Worm (Caenorhabditis elegans) whole organism, young adult: Measurements from ENCODE around the gene M03B6.3.

ENCODE experiments used
- B0336.3 ChIP-seq: fragments of 200-800 bp; sonication (Bioruptor generic); IDR thresholded peaks from 2 replicates; pipeline ENCODE4 v1.3.6; 2022; ENCODE audit warnings: missing genetic modification characterization, missing compliant biosample characterization
- F10E7.11 ChIP-seq: sonication (generic microtip); optimal IDR thresholded peaks from 2 replicates; lab custom pipeline; 2017; ENCODE audit warnings: mild to moderate bottlenecking, missing genetic modification characterization, moderate library complexity, missing compliant biosample characterization
- K12H6.12 ChIP-seq: fragments of 200-800 bp; sonication (Bioruptor generic); optimal IDR thresholded peaks from 2 replicates; lab custom pipeline; 2018; ENCODE audit warnings: mild to moderate bottlenecking, missing genetic modification characterization, missing compliant biosample characterization
- attf-5 ChIP-seq: fragments of 200-800 bp; sonication (Bioruptor generic); optimal IDR thresholded peaks from 2 replicates; lab custom pipeline; 2018; ENCODE audit warnings: mild to moderate bottlenecking, missing genetic modification characterization, missing compliant biosample characterization
- dox-1 ChIP-seq: fragments of 200-800 bp; sonication (Bioruptor generic); IDR thresholded peaks from 2 replicates; pipeline ENCODE4 v1.3.6; 2022; ENCODE audit warnings: missing genetic modification reagents, missing genetic modification characterization, missing compliant biosample characterization
- ets-4 ChIP-seq: fragments of 200-800 bp; sonication (Bioruptor generic); optimal IDR thresholded peaks from 2 replicates; lab custom pipeline; 2018; ENCODE audit warnings: mild to moderate bottlenecking, missing genetic modification characterization, missing compliant biosample characterization
- hmg-1.2 ChIP-seq: fragments of 200-800 bp; sonication (Bioruptor generic); IDR thresholded peaks from 2 replicates; pipeline ENCODE4 v1.3.6; 2022; ENCODE audit warnings: missing genetic modification reagents, missing genetic modification characterization, missing compliant biosample characterization
- lin-54 ChIP-seq: fragments of 200-800 bp; sonication (Bioruptor generic); optimal IDR thresholded peaks from 2 replicates; lab custom pipeline; 2018; ENCODE audit warnings: mild to moderate bottlenecking, missing genetic modification characterization, missing compliant biosample characterization
- madf-8 ChIP-seq: fragments of 200-800 bp; sonication (Bioruptor generic); conservative IDR thresholded peaks from 2 replicates; pipeline ENCODE4 v1.3.6; 2022; ENCODE audit warnings: missing genetic modification reagents, missing genetic modification characterization, missing compliant biosample characterization
- mel-28 ChIP-seq: sonication (generic microtip); optimal IDR thresholded peaks from 2 replicates; lab custom pipeline; 2016; ENCODE audit warnings: borderline replicate concordance, mild to moderate bottlenecking, missing genetic modification characterization, missing compliant biosample characterization
- nfya-1 ChIP-seq: sonication (generic microtip); optimal IDR thresholded peaks from 2 replicates; lab custom pipeline; 2017; ENCODE audit warnings: antibody characterized with exemption, missing compliant biosample characterization, missing genetic modification characterization, borderline replicate concordance; ENCODE audit not compliant: insufficient read depth
- snpc-4 ChIP-seq, 5 experiments: fragments of 150-350 bp in 1 of 5; sonication (generic microtip) in 4 of 5; optimal IDR thresholded peaks; 2 replicates each; lab custom pipeline; 2014 to 2018; ENCODE audit warnings: missing genetic modification characterization in 5 of 5, missing biosample characterization in 3 of 5, antibody characterized with exemption in 2 of 5, mild to moderate bottlenecking in 2 of 5, missing compliant biosample characterization in 2 of 5, missing genotype in 2 of 5, moderate library complexity in 2 of 5, missing genetic modification reagents in 1 of 5

ce11 chrX:13818791-13819190 lies 45.3 kb downstream of the M03B6.3 start:
- TF ChIP-seq mel-28 (tag; lab: Kevin White, UChicago) (no peak), snpc-4 (GFP tag; optimal IDR thresholded peaks at IDR 0.05; lab: Kevin White, UChicago) (no peak), snpc-4 (tag; optimal IDR thresholded peaks at IDR 0.05; lab: Kevin White, UChicago) (no peak), K12H6.12 (tag; lab: Kevin White, UChicago) (no peak), lin-54 (GFP tag; lab: Kevin White, UChicago) (no peak), nfya-1 (no peak), madf-8 (no peak), F10E7.11 (tag; lab: Kevin White, UChicago) (no peak), attf-5 (GFP tag; lab: Kevin White, UChicago) (no peak), ets-4 (GFP tag; lab: Kevin White, UChicago) (no peak), dox-1 (GFP tag; lab: Robert Waterston, UW) (no peak), hmg-1.2 (GFP tag; lab: Robert Waterston, UW) (no peak), B0336.3 (GFP tag; lab: Robert Waterston, UW) (no peak)
